Worm (Caenorhabditis elegans) whole organism, early embryonic: ENCODE data around the gene mtq-2.

Experiments used
- B0310.2 ChIP-seq: sonication (generic microtip); optimal IDR thresholded peaks from 2 replicates; lab custom pipeline; 2016; ENCODE audit warnings: mild to moderate bottlenecking, missing genetic modification characterization, missing compliant biosample characterization
- F13C5.2 ChIP-seq: sonication (generic microtip); optimal IDR thresholded peaks from 2 replicates; lab custom pipeline; 2017; ENCODE audit warnings: mild to moderate bottlenecking, missing genetic modification characterization, inconsistent platforms, missing compliant biosample characterization
- ama-1 ChIP-seq: fragments of 150-350 bp; optimal IDR thresholded peaks from 2 replicates; lab custom pipeline; 2014
- ceh-13 ChIP-seq: fragments of 200-800 bp; sonication (Bioruptor generic); optimal IDR thresholded peaks from 2 replicates; lab custom pipeline; 2018; ENCODE audit warnings: mild to moderate bottlenecking, missing genetic modification characterization, missing compliant biosample characterization
- ceh-36 ChIP-seq: sonication (generic microtip); optimal IDR thresholded peaks from 2 replicates; lab custom pipeline; 2016; ENCODE audit warnings: missing genetic modification characterization, inconsistent platforms, missing compliant biosample characterization
- flt-1 ChIP-seq: fragments of 200-800 bp; sonication (Bioruptor generic); IDR thresholded peaks from 2 replicates; pipeline ENCODE4 v1.3.6; 2022; ENCODE audit warnings: missing genetic modification characterization, missing compliant biosample characterization
- hmbx-1 ChIP-seq: sonication (generic microtip); optimal IDR thresholded peaks from 2 replicates; lab custom pipeline; 2016; ENCODE audit warnings: mild to moderate bottlenecking, missing genetic modification characterization, missing compliant biosample characterization
- hmg-4 ChIP-seq: fragments of 200-800 bp; sonication (Bioruptor generic); optimal IDR thresholded peaks from 2 replicates; lab custom pipeline; 2018; ENCODE audit warnings: mild to moderate bottlenecking, missing genetic modification characterization, missing compliant biosample characterization
- pes-1 ChIP-seq: fragments of 200-800 bp; sonication (Bioruptor generic); IDR thresholded peaks from 2 replicates; pipeline ENCODE4 v1.3.6; 2022; ENCODE audit warnings: missing genetic modification reagents, missing genetic modification characterization, missing compliant biosample characterization
- scrt-1 ChIP-seq: fragments of 200-800 bp; sonication (Bioruptor generic); IDR thresholded peaks from 2 replicates; pipeline ENCODE4 v1.3.6; 2022; ENCODE audit warnings: missing genetic modification characterization, missing compliant biosample characterization
- sea-1 ChIP-seq: fragments of 200-800 bp; sonication (Bioruptor generic); conservative IDR thresholded peaks from 2 replicates; pipeline ENCODE4 v1.3.6; 2022; ENCODE audit warnings: missing genetic modification characterization, missing compliant biosample characterization
- tbx-11 ChIP-seq: fragments of 200-800 bp; sonication (Bioruptor generic); IDR thresholded peaks from 2 replicates; pipeline ENCODE4 v1.3.6; 2022; ENCODE audit warnings: missing genetic modification characterization, missing compliant biosample characterization
- tra-4 ChIP-seq: sonication (generic microtip); optimal IDR thresholded peaks from 2 replicates; lab custom pipeline; 2017; ENCODE audit warnings: missing genetic modification characterization, missing compliant biosample characterization

DNA sequence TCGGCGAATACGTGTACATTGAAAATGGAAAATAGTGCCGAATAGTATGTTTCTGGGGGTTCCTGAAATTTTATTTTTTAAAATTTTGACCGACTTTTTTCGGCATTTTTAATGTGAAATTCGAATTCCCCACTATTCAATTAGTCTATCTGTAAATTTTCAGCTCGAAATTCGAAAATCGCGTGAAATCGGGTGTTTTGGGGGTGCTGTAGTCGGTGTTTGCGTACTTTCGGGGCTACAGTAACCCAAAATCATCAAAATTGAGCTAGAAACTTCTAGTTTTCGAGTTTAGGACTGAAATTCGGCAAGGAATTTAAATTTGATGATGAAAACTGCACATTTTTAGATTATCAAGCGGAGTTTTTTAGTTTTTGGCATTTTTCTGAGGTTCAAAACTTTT, 12.9 kb upstream of the mtq-2 start:
- no peak for TF ChIP-seq ama-1 (lab: Kevin White, UChicago)
- TF ChIP-seq scrt-1 (GFP tag; lab: Robert Waterston, UW): no peak
- TF ChIP-seq B0310.2: no peak
- TF ChIP-seq ceh-13: no peak
- TF ChIP-seq pes-1 (GFP tag; lab: Robert Waterston, UW): no peak
- TF ChIP-seq flt-1: no peak
- TF ChIP-seq F13C5.2 (tag; lab: Kevin White, UChicago): no peak
- TF ChIP-seq ceh-36 (tag; lab: Kevin White, UChicago): no peak
- no peak for TF ChIP-seq hmg-4 (GFP tag; lab: Kevin White, UChicago)
- TF ChIP-seq hmbx-1 (tag; lab: Kevin White, UChicago): no peak
- TF ChIP-seq tbx-11 (GFP tag; lab: Robert Waterston, UW): no peak
- no peak for TF ChIP-seq tra-4 (tag; lab: Kevin White, UChicago)
- no peak for TF ChIP-seq sea-1 (GFP tag; lab: Robert Waterston, UW)
